Fruit fly (Drosophila melanogaster) whole organism, embryonic: Measurements from ENCODE around the gene CG42866.

ENCODE experiments used
- Blimp-1 ChIP-seq: fragments of 200-800 bp; sonication (Bioruptor generic); optimal IDR thresholded peaks from 3 replicates; lab custom pipeline; 2018; ENCODE audit warnings: missing biosample characterization, missing genetic modification characterization, mild to moderate bottlenecking, moderate library complexity, missing genetic modification reagents
- CG10267 ChIP-seq: fragments of 200-800 bp; sonication (Bioruptor generic); optimal IDR thresholded peaks from 2 replicates; lab custom pipeline; 2018; ENCODE audit warnings: missing biosample characterization, mild to moderate bottlenecking, missing genetic modification characterization, moderate library complexity
- CG11456 ChIP-seq: fragments of 200-800 bp; sonication (Bioruptor generic); IDR thresholded peaks from 3 replicates; pipeline ENCODE4 v1.3.6; 2022; ENCODE audit warnings: missing biosample characterization, missing genetic modification characterization
- CG11560 ChIP-seq: fragments of 200-800 bp; sonication (Bioruptor generic); IDR thresholded peaks from 3 replicates; pipeline ENCODE4 v1.3.6; 2022; ENCODE audit warnings: missing biosample characterization, missing genetic modification characterization
- CG11723 ChIP-seq: fragments of 200-800 bp; sonication (Bioruptor generic); optimal IDR thresholded peaks from 2 replicates; lab custom pipeline; 2017; ENCODE audit warnings: missing biosample characterization, mild to moderate bottlenecking, missing genetic modification characterization
- CG12236 ChIP-seq: fragments of 200-800 bp; sonication (Bioruptor generic); optimal IDR thresholded peaks from 2 replicates; lab custom pipeline; 2016; ENCODE audit warnings: missing biosample characterization, missing genetic modification characterization
- CG13775 ChIP-seq: fragments of 200-800 bp; sonication (Bioruptor generic); optimal IDR thresholded peaks from 3 replicates; lab custom pipeline; 2017; ENCODE audit warnings: missing biosample characterization, mild to moderate bottlenecking, missing genetic modification characterization
- CG13894 ChIP-seq: fragments of 200-800 bp; sonication (Bioruptor generic); optimal IDR thresholded peaks from 3 replicates; lab custom pipeline; 2018; ENCODE audit warnings: missing biosample characterization, mild to moderate bottlenecking, missing genetic modification characterization, moderate library complexity
- CG15011 ChIP-seq: fragments of 200-800 bp; sonication (Bioruptor generic); optimal IDR thresholded peaks from 3 replicates; lab custom pipeline; 2018; ENCODE audit warnings: missing biosample characterization, mild to moderate bottlenecking, missing genetic modification characterization
- CG15269 ChIP-seq: fragments of 200-800 bp; sonication (Bioruptor generic); optimal IDR thresholded peaks from 2 replicates; lab custom pipeline; 2018; ENCODE audit warnings: missing biosample characterization, mild to moderate bottlenecking, missing genetic modification characterization, moderate library complexity
- CG16863 ChIP-seq: fragments of 200-800 bp; sonication (Bioruptor generic); optimal IDR thresholded peaks from 3 replicates; lab custom pipeline; 2016; ENCODE audit warnings: missing biosample characterization, missing genetic modification characterization
- CG17612 ChIP-seq: fragments of 200-800 bp; sonication (Bioruptor generic); IDR thresholded peaks from 2 replicates; pipeline ENCODE4 v1.3.6; 2022; ENCODE audit warnings: missing biosample characterization, missing genetic modification characterization
- CG1792 ChIP-seq: fragments of 200-800 bp; sonication (Bioruptor generic); optimal IDR thresholded peaks from 2 replicates; lab custom pipeline; 2016; ENCODE audit warnings: missing biosample characterization, missing genetic modification characterization
- CG1832 ChIP-seq: fragments of 200-800 bp; sonication (Bioruptor generic); optimal IDR thresholded peaks from 2 replicates; lab custom pipeline; 2017; ENCODE audit warnings: missing biosample characterization, mild to moderate bottlenecking, missing genetic modification characterization, inconsistent platforms
- CG2889 ChIP-seq: fragments of 200-800 bp; sonication (Bioruptor generic); IDR thresholded peaks from 3 replicates; pipeline ENCODE4 v1.3.6; 2022; ENCODE audit warnings: missing biosample characterization, missing genetic modification characterization
- CG30431 ChIP-seq: fragments of 200-800 bp; sonication (Bioruptor generic); optimal IDR thresholded peaks from 2 replicates; lab custom pipeline; 2017; ENCODE audit warnings: missing biosample characterization, missing genetic modification characterization
- CG31224 ChIP-seq: fragments of 200-800 bp; sonication (Bioruptor generic); IDR thresholded peaks from 2 replicates; pipeline ENCODE4 v1.3.6; 2022; ENCODE audit warnings: missing biosample characterization, missing genetic modification characterization
- CG31365 ChIP-seq: fragments of 200-800 bp; sonication (Bioruptor generic); optimal IDR thresholded peaks from 2 replicates; lab custom pipeline; 2018; ENCODE audit warnings: missing biosample characterization, mild to moderate bottlenecking, missing genetic modification characterization
- CG32532 ChIP-seq: fragments of 200-800 bp; sonication (Bioruptor generic); IDR thresholded peaks from 2 replicates; pipeline ENCODE4 v1.3.6; 2022; ENCODE audit warnings: missing biosample characterization, missing genetic modification characterization
- CG32767 ChIP-seq: fragments of 200-800 bp; sonication (Bioruptor generic); IDR thresholded peaks from 2 replicates; pipeline ENCODE4 v1.3.6; 2022; ENCODE audit warnings: missing biosample characterization, missing genetic modification characterization
- CG32772 ChIP-seq: fragments of 200-800 bp; sonication (Bioruptor generic); IDR thresholded peaks from 2 replicates; pipeline ENCODE4 v1.3.6; 2022; ENCODE audit warnings: missing biosample characterization, missing genetic modification characterization
- CG3847 ChIP-seq: fragments of 200-800 bp; sonication (Bioruptor generic); IDR thresholded peaks from 2 replicates; pipeline ENCODE4 v1.3.6; 2022; ENCODE audit warnings: missing biosample characterization, missing genetic modification characterization
- CG4328 ChIP-seq: fragments of 200-800 bp; sonication (Bioruptor generic); optimal IDR thresholded peaks from 3 replicates; lab custom pipeline; 2017; ENCODE audit warnings: missing biosample characterization, missing genetic modification reagents, missing genetic modification characterization
- CG4424 ChIP-seq: fragments of 200-800 bp; sonication (Bioruptor generic); optimal IDR thresholded peaks from 3 replicates; lab custom pipeline; 2016; ENCODE audit warnings: missing biosample characterization, missing genetic modification characterization
- CG8281 ChIP-seq: fragments of 200-800 bp; sonication (Bioruptor generic); optimal IDR thresholded peaks from 2 replicates; lab custom pipeline; 2018; ENCODE audit warnings: missing biosample characterization, mild to moderate bottlenecking, missing genetic modification characterization, moderate library complexity
- CG8290 ChIP-seq, 3 experiments: fragments of 200-800 bp; sonication (Bioruptor generic); optimal IDR thresholded peaks; 2 replicates each; lab custom pipeline; 2016 to 2019; ENCODE audit warnings: missing biosample characterization in 3 of 3, missing genetic modification characterization in 3 of 3, mild to moderate bottlenecking in 2 of 3, moderate library complexity in 1 of 3
- CG9932 ChIP-seq: fragments of 200-800 bp; sonication (Bioruptor generic); IDR thresholded peaks from 2 replicates; pipeline ENCODE4 v1.3.6; 2022; ENCODE audit warnings: missing biosample characterization, missing genetic modification characterization
- Dbx ChIP-seq: fragments of 200-800 bp; sonication (Bioruptor generic); IDR thresholded peaks from 3 replicates; pipeline ENCODE4 v1.3.6; 2022; ENCODE audit warnings: missing biosample characterization, missing genetic modification characterization
- Dip2 ChIP-seq: fragments of 200-800 bp; sonication (Bioruptor generic); IDR thresholded peaks from 2 replicates; pipeline ENCODE4 v1.3.6; 2022; ENCODE audit warnings: missing biosample characterization, missing genetic modification characterization
- Eip74EF ChIP-seq, 2 experiments: fragments of 200-800 bp in 1 of 2; fragments of >200 bp in 1 of 2; sonication (Bioruptor generic) in 1 of 2; optimal IDR thresholded peaks; 2 replicates each; lab custom pipeline; 2017 to 2019; ENCODE audit warnings: missing biosample characterization in 2 of 2, missing genetic modification characterization in 2 of 2, mild to moderate bottlenecking in 1 of 2, moderate library complexity in 1 of 2
- Ets65A ChIP-seq: fragments of 200-800 bp; sonication (Bioruptor generic); peaks from one replicate; lab custom pipeline; 2016; ENCODE audit warnings: missing biosample characterization, missing genetic modification characterization
- GATAe ChIP-seq: fragments of 200-800 bp; sonication (Bioruptor generic); conservative IDR thresholded peaks from 2 replicates; pipeline ENCODE4 v1.3.6; 2022; ENCODE audit warnings: missing biosample characterization, missing genetic modification characterization
- Lhr ChIP-seq: fragments of 200-800 bp; sonication (Bioruptor generic); optimal IDR thresholded peaks from 3 replicates; lab custom pipeline; 2017; ENCODE audit warnings: mild to moderate bottlenecking, missing biosample characterization, missing genetic modification reagents, missing genetic modification characterization
- Nf-YA ChIP-seq: fragments of 200-800 bp; sonication (Bioruptor generic); IDR thresholded peaks from 2 replicates; pipeline ENCODE4 v1.3.6; 2022; ENCODE audit warnings: missing biosample characterization, missing genetic modification characterization
- Ravus ChIP-seq: fragments of 200-800 bp; sonication (Bioruptor generic); IDR thresholded peaks from 2 replicates; pipeline ENCODE4 v1.3.6; 2022; ENCODE audit warnings: missing biosample characterization, missing genetic modification characterization
- abd-A ChIP-seq: fragments of 200-800 bp; sonication (Bioruptor generic); optimal IDR thresholded peaks from 3 replicates; lab custom pipeline; 2019; ENCODE audit warnings: missing biosample characterization, mild to moderate bottlenecking, missing genetic modification characterization, moderate library complexity
- bowl ChIP-seq: fragments of 200-800 bp; sonication (Bioruptor generic); IDR thresholded peaks from 2 replicates; pipeline ENCODE4 v1.3.6; 2022; ENCODE audit warnings: missing biosample characterization, missing genetic modification characterization
- crol ChIP-seq: fragments of 200-800 bp; sonication (Bioruptor generic); IDR thresholded peaks from 2 replicates; pipeline ENCODE4 v1.3.6; 2022; ENCODE audit warnings: missing biosample characterization, missing genetic modification characterization
- dan ChIP-seq: fragments of 200-800 bp; sonication (Bioruptor generic); IDR thresholded peaks from 2 replicates; pipeline ENCODE4 v1.3.6; 2022; ENCODE audit warnings: missing biosample characterization, missing genetic modification characterization
- dati ChIP-seq: fragments of 200-800 bp; sonication (Bioruptor generic); IDR thresholded peaks from 2 replicates; pipeline ENCODE4 v1.3.6; 2022; ENCODE audit warnings: missing biosample characterization, missing genetic modification characterization
- dm ChIP-seq: fragments of 200-800 bp; sonication (Bioruptor generic); optimal IDR thresholded peaks from 3 replicates; lab custom pipeline; 2016; ENCODE audit warnings: missing biosample characterization, missing genetic modification characterization
- dysf ChIP-seq: fragments of 200-800 bp; sonication (Bioruptor generic); IDR thresholded peaks from 3 replicates; pipeline ENCODE4 v1.3.6; 2022; ENCODE audit warnings: missing biosample characterization, missing genetic modification characterization
- fd96Cb ChIP-seq: fragments of 200-800 bp; sonication (Bioruptor generic); optimal IDR thresholded peaks from 2 replicates; lab custom pipeline; 2018; ENCODE audit warnings: missing biosample characterization, mild to moderate bottlenecking, missing genetic modification characterization, moderate library complexity
- grn ChIP-seq: fragments of 200-800 bp; sonication (Bioruptor generic); optimal IDR thresholded peaks from 3 replicates; lab custom pipeline; 2017; ENCODE audit warnings: missing biosample characterization, missing genetic modification characterization
- lmd ChIP-seq: fragments of 200-800 bp; sonication (Bioruptor generic); IDR thresholded peaks from 2 replicates; pipeline ENCODE4 v1.3.6; 2022; ENCODE audit warnings: missing biosample characterization, missing genetic modification characterization
- mirr ChIP-seq: fragments of 200-800 bp; sonication (Bioruptor generic); optimal IDR thresholded peaks from 3 replicates; lab custom pipeline; 2018; ENCODE audit warnings: missing biosample characterization, mild to moderate bottlenecking, missing genetic modification characterization
- pum ChIP-seq: fragments of 200-800 bp; sonication (Bioruptor generic); optimal IDR thresholded peaks from 2 replicates; lab custom pipeline; 2016; ENCODE audit warnings: missing biosample characterization, missing genetic modification characterization
- sens ChIP-seq: fragments of 200-800 bp; sonication (Bioruptor generic); peaks from one replicate; lab custom pipeline; 2016; ENCODE audit warnings: missing biosample characterization, missing genetic modification characterization
- tgo ChIP-seq: fragments of 200-800 bp; sonication (Bioruptor generic); IDR thresholded peaks from 3 replicates; pipeline ENCODE4 v1.3.6; 2022; ENCODE audit warnings: missing biosample characterization, missing genetic modification characterization
- unpg ChIP-seq: fragments of 200-800 bp; sonication (Bioruptor generic); optimal IDR thresholded peaks from 3 replicates; lab custom pipeline; 2018; ENCODE audit warnings: missing biosample characterization, mild to moderate bottlenecking, missing genetic modification characterization, moderate library complexity
- wor ChIP-seq: fragments of 200-800 bp; sonication (Bioruptor generic); IDR thresholded peaks from 2 replicates; pipeline ENCODE4 v1.3.6; 2022; ENCODE audit warnings: missing biosample characterization, missing genetic modification characterization

Gene CG42866

dm6 chr2L:19930102-19930501 lies 31.4 kb downstream of the CG42866 start (continued):
- TF ChIP-seq CG17612 (GFP tag; lab: Robert Waterston, UW) (no peak), Ets65A (GFP tag; lab: Kevin White, UChicago) (no peak), CG2889 (no peak), Eip74EF (GFP tag; optimal IDR thresholded peaks at IDR 0.05; lab: Kevin White, UChicago) (peak in 1 of 2 experiments; percentile 4), CG13775 (GFP tag; lab: Kevin White, UChicago) (peak; percentile 38), Blimp-1 (peak; percentile 47), CG11723 (GFP tag; lab: Kevin White, UChicago) (no peak), CG11560 (no peak), bowl (GFP tag; lab: Robert Waterston, UW) (no peak), dati (GFP tag; lab: Robert Waterston, UW) (no peak), unpg (GFP tag; lab: Kevin White, UChicago) (peak; percentile 42), CG3847 (GFP tag; lab: Robert Waterston, UW) (no peak), fd96Cb (tag; lab: Kevin White, UChicago) (peak; percentile 35), wor (no peak), CG31365 (tag; lab: Kevin White, UChicago) (no peak), tgo (GFP tag; lab: Robert Waterston, UW) (peak; percentile 26; the same call in 1 of the 3 replicates), CG15269 (tag; lab: Kevin White, UChicago) (peak; percentile 58)
- TF ChIP-seq, all 482 proteins: peak for 142

- TF ChIP-seq CG32772 (no peak), CG4328 (GFP tag; lab: Kevin White, UChicago) (no peak), CG30431 (GFP tag; lab: Kevin White, UChicago) (no peak), dm (GFP tag; lab: Kevin White, UChicago) (no peak), CG32767 (GFP tag; lab: Robert Waterston, UW) (no peak), CG10267 (tag; lab: Kevin White, UChicago) (no peak), CG1832 (GFP tag; lab: Kevin White, UChicago) (no peak), CG31224 (GFP tag; lab: Robert Waterston, UW) (no peak), pum (no peak), CG16863 (GFP tag; lab: Kevin White, UChicago) (no peak), lmd (GFP tag; lab: Robert Waterston, UW) (0 out of 2 replicates have a peak, but pooled peaks have one; percentile 14), CG8290 (GFP tag; optimal IDR thresholded peaks at IDR 0.05; lab: Kevin White, UChicago) (no peak), CG8290 (tag; optimal IDR thresholded peaks at IDR 0.05; lab: Kevin White, UChicago) (no peak), abd-A (tag; lab: Kevin White, UChicago) (peak; percentile 95), grn (GFP tag; lab: Kevin White, UChicago) (no peak), dan (GFP tag; lab: Robert Waterston, UW) (0 out of 2 replicates have a peak, but pooled peaks have one; percentile 6), CG4424 (no peak), CG8281 (tag; lab: Kevin White, UChicago) (no peak), sens (GFP tag; lab: Kevin White, UChicago) (peak; percentile 29), CG2889 (no peak), CG15011 (GFP tag; lab: Kevin White, UChicago) (no peak), CG11723 (GFP tag; lab: Kevin White, UChicago) (no peak), CG12236 (GFP tag; lab: Kevin White, UChicago) (no peak), dysf (GFP tag; lab: Robert Waterston, UW) (no peak), Dip2 (GFP tag; lab: Robert Waterston, UW) (no peak), Ravus (GFP tag; lab: Robert Waterston, UW) (no peak), CG1792 (GFP tag; lab: Kevin White, UChicago) (no peak), CG9932 (GFP tag; lab: Robert Waterston, UW) (no peak), Lhr (GFP tag; lab: Kevin White, UChicago) (no peak), CG13894 (tag; lab: Kevin White, UChicago) (peak; percentile 58), GATAe (GFP tag; lab: Robert Waterston, UW) (no peak), CG11456 (GFP tag; lab: Robert Waterston, UW) (no peak), mirr (GFP tag; lab: Kevin White, UChicago) (peak; percentile 12), crol (GFP tag; lab: Robert Waterston, UW) (no peak), CG31365 (tag; lab: Kevin White, UChicago) (no peak), Nf-YA (GFP tag; lab: Robert Waterston, UW) (no peak), CG32532 (GFP tag; lab: Robert Waterston, UW) (no peak), Dbx (GFP tag; lab: Robert Waterston, UW) (no peak)
Observed at dm6 chr2L:19923786-19924185, 37.7 kb downstream of the CG42866 start.
